Fruit fly (Drosophila melanogaster) whole organism, prepupa: ENCODE results near the gene Cyt-c-p.

Experiments
- CG31627 ChIP-seq: fragments of 200-800 bp; sonication (Bioruptor generic); optimal IDR thresholded peaks from 3 replicates; lab custom pipeline; 2016; ENCODE audit warnings: missing biosample characterization, missing genetic modification characterization
- CG6808 ChIP-seq: fragments of 200-800 bp; sonication (Bioruptor generic); optimal IDR thresholded peaks from 3 replicates; lab custom pipeline; 2017; ENCODE audit warnings: missing biosample characterization, missing genetic modification characterization, mild to moderate bottlenecking, moderate library complexity, missing genetic modification reagents
- CG8319 ChIP-seq: fragments of 200-800 bp; sonication (Bioruptor generic); optimal IDR thresholded peaks from 3 replicates; lab custom pipeline; 2016; ENCODE audit warnings: missing biosample characterization, missing genetic modification characterization
- Eip75B ChIP-seq: fragments of 200-800 bp; sonication (Bioruptor generic); optimal IDR thresholded peaks from 3 replicates; lab custom pipeline; 2016; ENCODE audit warnings: missing biosample characterization, missing genetic modification characterization
- Hr38 ChIP-seq: sonication (Bioruptor generic); optimal IDR thresholded peaks from 2 replicates; lab custom pipeline; 2016; ENCODE audit warnings: missing biosample characterization, missing genetic modification characterization
- Lpt ChIP-seq: fragments of 200-800 bp; sonication (Bioruptor generic); optimal IDR thresholded peaks from 3 replicates; lab custom pipeline; 2016; ENCODE audit warnings: missing biosample characterization, missing genetic modification characterization
- pdm3 ChIP-seq: fragments of 200-800 bp; sonication (Bioruptor generic); optimal IDR thresholded peaks from 3 replicates; lab custom pipeline; 2016; ENCODE audit warnings: missing biosample characterization, missing genetic modification characterization
- ss ChIP-seq, 2 experiments: fragments of 200-800 bp; sonication (Bioruptor generic); optimal IDR thresholded peaks; 2 replicates in 1 of 2; 3 replicates in 1 of 2; lab custom pipeline; 2017 to 2018; ENCODE audit warnings: mild to moderate bottlenecking in 2 of 2, missing biosample characterization in 2 of 2, missing genetic modification characterization in 2 of 2, moderate library complexity in 1 of 2

dm6 chr2L:16730939-16731338 is 11.2 kb downstream of the Cyt-c-p start, which contains the start of gene CG17996:
- TF ChIP-seq CG31627 (GFP tag; lab: Kevin White, UChicago) (no peak), CG6808 (GFP tag; lab: Kevin White, UChicago) (no peak), Eip75B (GFP tag; lab: Kevin White, UChicago) (no peak), ss (GFP tag; optimal IDR thresholded peaks at IDR 0.05; lab: Kevin White, UChicago) (no peak), pdm3 (no peak), CG8319 (GFP tag; lab: Kevin White, UChicago) (no peak), Hr38 (GFP tag; lab: Kevin White, UChicago) (no peak), Lpt (GFP tag; lab: Kevin White, UChicago) (no peak)
